Worm (Caenorhabditis elegans) whole organism, L4 larva: ENCODE measurements around the gene rgs-5.

Source experiments
- D1046.2 ChIP-seq: fragments of 200-800 bp; sonication (Bioruptor generic); IDR thresholded peaks from 2 replicates; pipeline ENCODE4 v1.3.6; 2022; ENCODE audit warnings: missing genetic modification characterization, missing compliant biosample characterization
- F26F4.8 ChIP-seq: fragments of 200-800 bp; sonication (Bioruptor generic); conservative IDR thresholded peaks from 2 replicates; pipeline ENCODE4 v1.3.6; 2022; ENCODE audit warnings: missing genetic modification characterization, missing compliant biosample characterization
- F37D6.2 ChIP-seq: sonication (generic microtip); optimal IDR thresholded peaks from 2 replicates; lab custom pipeline; 2016; ENCODE audit warnings: mild to moderate bottlenecking, missing genetic modification characterization, missing compliant biosample characterization
- F44E2.7 ChIP-seq: fragments of 200-800 bp; sonication (Bioruptor generic); IDR thresholded peaks from 2 replicates; pipeline ENCODE4 v2.1.2; 2022; ENCODE audit warnings: missing genetic modification characterization, missing compliant biosample characterization
- F49E8.2 ChIP-seq: sonication (generic microtip); optimal IDR thresholded peaks from 2 replicates; lab custom pipeline; 2016; ENCODE audit warnings: missing compliant biosample characterization, mild to moderate bottlenecking, missing genetic modification characterization, borderline replicate concordance
- T26A8.4 ChIP-seq: fragments of 200-800 bp; sonication (Bioruptor generic); IDR thresholded peaks from 2 replicates; pipeline ENCODE4 v1.3.6; 2022; ENCODE audit warnings: missing genetic modification characterization, missing compliant biosample characterization
- Y5F2A.4 ChIP-seq: fragments of 200-800 bp; sonication (Bioruptor generic); optimal IDR thresholded peaks from 2 replicates; lab custom pipeline; 2018; ENCODE audit warnings: mild to moderate bottlenecking, missing genetic modification characterization, missing compliant biosample characterization
- Y75B8A.6 ChIP-seq: fragments of 200-800 bp; sonication (Bioruptor generic); IDR thresholded peaks from 2 replicates; pipeline ENCODE4 v1.3.6; 2022; ENCODE audit warnings: missing genetic modification reagents, missing genetic modification characterization, missing compliant biosample characterization
- ZK337.2 ChIP-seq: fragments of 200-800 bp; sonication (Bioruptor generic); IDR thresholded peaks from 2 replicates; pipeline ENCODE4 v1.3.6; 2022; ENCODE audit warnings: missing genetic modification reagents, missing genetic modification characterization, missing compliant biosample characterization
- ZK546.5 ChIP-seq, 2 experiments: sonication (generic microtip); optimal IDR thresholded peaks; 2 replicates each; lab custom pipeline; 2017; ENCODE audit warnings: missing biosample characterization in 2 of 2, missing genetic modification characterization in 2 of 2
- ama-1 ChIP-seq: fragments of 150-350 bp; optimal IDR thresholded peaks from 2 replicates; lab custom pipeline; 2014; ENCODE audit warnings: inconsistent platforms, mixed read lengths
- ceh-28 ChIP-seq: fragments of 150-350 bp; optimal IDR thresholded peaks from 2 replicates; lab custom pipeline; 2014; ENCODE audit warnings: missing biosample characterization, missing genetic modification reagents, missing genetic modification characterization
- ceh-44 ChIP-seq: fragments of 200-800 bp; sonication (Bioruptor generic); IDR thresholded peaks from 2 replicates; pipeline ENCODE4 v1.3.6; 2022; ENCODE audit warnings: missing genetic modification reagents, missing genetic modification characterization, missing compliant biosample characterization
- ces-1 ChIP-seq: fragments of 150-350 bp; sonication (generic microtip); optimal IDR thresholded peaks from 4 replicates; lab custom pipeline; 2014; ENCODE audit warnings: missing biosample characterization, missing genetic modification reagents, missing genetic modification characterization
- daf-16 ChIP-seq, 3 experiments: sonication (generic microtip); optimal IDR thresholded peaks; 2 replicates each; lab custom pipeline; 2016 to 2017; ENCODE audit warnings: missing genetic modification characterization in 3 of 3, missing genetic modification reagents in 3 of 3, mild to moderate bottlenecking in 2 of 3, missing compliant biosample characterization in 2 of 3, missing biosample characterization in 1 of 3, moderate library complexity in 1 of 3
- daf-19 ChIP-seq: fragments of 200-800 bp; sonication (Bioruptor generic); conservative IDR thresholded peaks from 2 replicates; pipeline ENCODE4 v1.3.6; 2022; ENCODE audit warnings: missing genetic modification characterization, missing compliant biosample characterization
- daf-8 ChIP-seq: fragments of 200-800 bp; sonication (Bioruptor generic); IDR thresholded peaks from 2 replicates; pipeline ENCODE4 v1.3.6; 2022; ENCODE audit warnings: missing genetic modification characterization, missing compliant biosample characterization
- duxl-1 ChIP-seq: sonication (generic microtip); optimal IDR thresholded peaks from 2 replicates; lab custom pipeline; 2016; ENCODE audit warnings: mild to moderate bottlenecking, missing genetic modification characterization, moderate library complexity, missing compliant biosample characterization; ENCODE audit not compliant: poor library complexity
- fkh-10 ChIP-seq: fragments of 150-350 bp; optimal IDR thresholded peaks from 2 replicates; lab custom pipeline; 2014; ENCODE audit warnings: missing biosample characterization, missing genetic modification reagents, missing genetic modification characterization
- fos-1 ChIP-seq: fragments of 150-350 bp; optimal IDR thresholded peaks from 2 replicates; lab custom pipeline; 2014; ENCODE audit warnings: missing biosample characterization, missing genetic modification characterization
- hif-1 ChIP-seq, 2 experiments: sonication (generic microtip); optimal IDR thresholded peaks; 2 replicates each; lab custom pipeline; 2016 to 2017; ENCODE audit warnings: missing compliant biosample characterization in 2 of 2, missing genetic modification characterization in 2 of 2, missing genetic modification reagents in 2 of 2, missing genotype in 2 of 2, mild to moderate bottlenecking in 1 of 2
- hmg-1.1 ChIP-seq: fragments of 200-800 bp; sonication (Bioruptor generic); IDR thresholded peaks from 2 replicates; pipeline ENCODE4 v1.3.6; 2022; ENCODE audit warnings: missing genetic modification reagents, missing genetic modification characterization, missing compliant biosample characterization
- jun-1 ChIP-seq: fragments of 150-350 bp; optimal IDR thresholded peaks from 2 replicates; lab custom pipeline; 2014; ENCODE audit warnings: missing biosample characterization, missing genetic modification reagents, missing genetic modification characterization
- lin-1 ChIP-seq: fragments of 200-800 bp; sonication (Bioruptor generic); IDR thresholded peaks from 2 replicates; pipeline ENCODE4 v1.3.6; 2022; ENCODE audit warnings: missing genetic modification reagents, missing genetic modification characterization, missing compliant biosample characterization
- lsy-2 ChIP-seq, 2 experiments: fragments of 150-350 bp in 1 of 2; sonication (generic microtip) in 1 of 2; optimal IDR thresholded peaks; 2 replicates each; lab custom pipeline; 2014 to 2017; ENCODE audit warnings: missing biosample characterization in 2 of 2, missing genetic modification characterization in 2 of 2
- mxl-2 ChIP-seq: fragments of 200-800 bp; sonication (Bioruptor generic); conservative IDR thresholded peaks from 2 replicates; pipeline ENCODE4 v1.3.6; 2022; ENCODE audit warnings: missing genetic modification reagents, missing genetic modification characterization, missing compliant biosample characterization
- nhr-102 ChIP-seq: sonication (generic microtip); optimal IDR thresholded peaks from 2 replicates; lab custom pipeline; 2016; ENCODE audit warnings: mild to moderate bottlenecking, missing genetic modification characterization, moderate library complexity, missing compliant biosample characterization
- nhr-237 ChIP-seq: sonication (generic microtip); optimal IDR thresholded peaks from 2 replicates; lab custom pipeline; 2017; ENCODE audit warnings: missing biosample characterization, missing genetic modification characterization
- nhr-25 ChIP-seq: sonication (generic microtip); optimal IDR thresholded peaks from 2 replicates; lab custom pipeline; 2017; ENCODE audit warnings: missing genetic modification characterization, mild to moderate bottlenecking, missing compliant biosample characterization, antibody characterized with exemption, moderate library complexity, borderline replicate concordance; ENCODE audit not compliant: insufficient read depth
- nhr-41 ChIP-seq: fragments of 200-800 bp; sonication (Bioruptor generic); IDR thresholded peaks from 2 replicates; pipeline ENCODE4 v1.3.6; 2022; ENCODE audit warnings: missing genetic modification reagents, missing genetic modification characterization, missing compliant biosample characterization
- nhr-42 ChIP-seq: fragments of 200-800 bp; sonication (Bioruptor generic); IDR thresholded peaks from 2 replicates; pipeline ENCODE4 v1.3.6; 2022; ENCODE audit warnings: missing genetic modification characterization, missing compliant biosample characterization
- nhr-48 ChIP-seq: sonication (generic microtip); optimal IDR thresholded peaks from 2 replicates; lab custom pipeline; 2016; ENCODE audit warnings: mild to moderate bottlenecking, missing genetic modification characterization, missing compliant biosample characterization
- nhr-77 ChIP-seq: fragments of 150-350 bp; optimal IDR thresholded peaks from 2 replicates; lab custom pipeline; 2014; ENCODE audit warnings: missing biosample characterization, missing genetic modification characterization
- pha-4 ChIP-seq, 2 experiments: fragments of 150-350 bp in 1 of 2; fragments of 200-800 bp in 1 of 2; sonication (Bioruptor generic) in 1 of 2; IDR thresholded peaks in 1 of 2; optimal IDR thresholded peaks in 1 of 2; 2 replicates each; pipeline versions ENCODE4 v1.3.6 to Lab custom; 2014 to 2022; ENCODE audit warnings: missing genetic modification characterization in 2 of 2, missing genetic modification reagents in 2 of 2, missing biosample characterization in 1 of 2, missing compliant biosample characterization in 1 of 2
- pqm-1 ChIP-seq: sonication (generic microtip); optimal IDR thresholded peaks from 2 replicates; lab custom pipeline; 2017; ENCODE audit warnings: missing biosample characterization, missing genetic modification characterization
- skn-1 ChIP-seq: fragments of 150-350 bp; optimal IDR thresholded peaks from 2 replicates; lab custom pipeline; 2014; ENCODE audit warnings: missing biosample characterization, missing genetic modification characterization
- spr-3 ChIP-seq: fragments of 200-800 bp; sonication (Bioruptor generic); optimal IDR thresholded peaks from 2 replicates; lab custom pipeline; 2018; ENCODE audit warnings: mild to moderate bottlenecking, missing genetic modification characterization, missing compliant biosample characterization
- unc-39 ChIP-seq: sonication (generic microtip); optimal IDR thresholded peaks from 2 replicates; lab custom pipeline; 2017; ENCODE audit warnings: missing biosample characterization, missing genetic modification characterization
- unc-62 ChIP-seq, 3 experiments: fragments of 150-350 bp in 1 of 3; sonication (generic microtip); optimal IDR thresholded peaks in 2 of 3; peaks in 1 of 3; 1 replicate in 1 of 3; 2 replicates in 2 of 3; lab custom pipeline; 2014 to 2017; ENCODE audit warnings: missing biosample characterization in 3 of 3, missing genetic modification characterization in 3 of 3, missing genetic modification reagents in 3 of 3, missing genotype in 1 of 3
- zag-1 ChIP-seq: fragments of 150-350 bp; optimal IDR thresholded peaks from 2 replicates; lab custom pipeline; 2014; ENCODE audit warnings: missing biosample characterization, missing genetic modification characterization
- zfp-3 ChIP-seq: fragments of 200-800 bp; sonication (Bioruptor generic); conservative IDR thresholded peaks from 2 replicates; pipeline ENCODE4 v1.3.6; 2022; ENCODE audit warnings: missing genetic modification reagents, missing genetic modification characterization, missing compliant biosample characterization
- zip-2 ChIP-seq: fragments of 150-350 bp; optimal IDR thresholded peaks from 2 replicates; lab custom pipeline; 2014; ENCODE audit warnings: missing biosample characterization, missing genetic modification characterization

rgs-5 gene

DNA sequence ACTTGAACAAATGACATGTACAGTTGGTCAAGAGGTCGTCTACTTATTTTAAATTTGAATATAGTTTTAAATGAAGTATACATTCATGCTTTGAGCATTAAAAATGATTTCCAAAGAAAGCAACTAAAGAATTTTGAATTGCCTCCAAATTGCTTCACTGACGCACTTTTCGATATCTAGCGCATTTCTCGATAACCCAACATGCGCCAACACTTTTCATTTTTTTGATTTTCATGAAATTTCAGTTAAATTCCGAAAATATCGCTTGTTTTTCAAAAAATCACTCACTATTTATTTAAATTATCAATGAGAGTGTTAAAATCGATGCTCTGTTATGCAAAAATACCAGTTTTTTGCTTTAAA, 21.5 kb downstream of the rgs-5 start (continued):
- TF ChIP-seq nhr-77, result no peak
- no peak for TF ChIP-seq zag-1 (tag; lab: Kevin White, UChicago)
- no peak for TF ChIP-seq daf-8
- no peak for TF ChIP-seq zfp-3 (GFP tag; lab: Robert Waterston, UW)
- no peak for TF ChIP-seq mxl-2 (GFP tag; lab: Robert Waterston, UW)
- no peak for TF ChIP-seq daf-16 (GFP tag; optimal IDR thresholded peaks at IDR 0.05; lab: Kevin White, UChicago)
- no peak for TF ChIP-seq daf-16 (tag; optimal IDR thresholded peaks at IDR 0.05; lab: Kevin White, UChicago)
- TF ChIP-seq ceh-28 (tag; lab: Kevin White, UChicago), result no peak
- no peak for TF ChIP-seq F44E2.7 (GFP tag; lab: Robert Waterston, UW)
- no peak for TF ChIP-seq ceh-44 (GFP tag; lab: Robert Waterston, UW)
- TF ChIP-seq spr-3 (GFP tag; lab: Kevin White, UChicago), result no peak
- no peak for TF ChIP-seq hmg-1.1 (GFP tag; lab: Robert Waterston, UW)
- no peak for TF ChIP-seq Y75B8A.6 (GFP tag; lab: Robert Waterston, UW)
- no peak for TF ChIP-seq lin-1
- no peak for TF ChIP-seq fkh-10 (GFP tag; lab: Kevin White, UChicago)
- TF ChIP-seq skn-1 (tag; lab: Kevin White, UChicago), result no peak
- no peak for TF ChIP-seq T26A8.4 (GFP tag; lab: Robert Waterston, UW)
- TF ChIP-seq, all 104 proteins: peak for 5

DNA sequence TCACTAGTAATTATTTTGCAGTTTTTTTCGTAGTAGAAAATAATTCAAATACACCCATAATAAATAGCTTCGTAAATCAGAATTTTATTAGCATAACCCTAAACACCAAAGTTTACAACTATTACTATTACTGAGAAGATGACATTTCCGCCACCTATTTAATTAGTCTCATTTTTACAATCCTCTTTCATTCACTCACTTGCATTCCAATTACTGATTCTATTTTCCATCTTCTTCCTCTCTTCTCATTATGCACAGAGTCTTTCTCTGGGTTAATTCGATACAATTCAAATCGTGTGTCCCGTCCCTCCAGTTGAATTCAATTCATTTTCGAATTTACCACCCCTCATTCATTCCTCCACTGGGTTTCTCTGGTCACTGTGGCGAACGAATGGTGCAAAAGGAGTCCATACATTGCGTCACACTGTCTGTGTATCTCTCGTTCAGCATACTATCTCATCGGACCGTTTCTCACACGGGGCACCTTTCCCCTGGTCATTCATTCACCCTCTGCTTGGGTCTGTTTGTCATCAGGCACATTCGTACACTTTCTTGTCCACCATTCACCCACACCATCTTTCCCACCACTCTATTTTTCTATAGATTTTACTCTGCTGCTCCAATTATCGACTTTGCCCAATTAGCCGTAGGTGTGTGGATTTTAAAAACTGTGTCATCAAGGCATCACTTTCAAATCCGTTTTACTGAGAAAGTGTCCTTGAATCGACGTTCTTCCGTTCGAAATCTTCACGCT, 22.1 kb downstream of the rgs-5 start:
- TF ChIP-seq nhr-237 (tag; lab: Kevin White, UChicago) (no peak), zip-2 (tag; lab: Kevin White, UChicago) (no peak), daf-19 (GFP tag; lab: Robert Waterston, UW) (no peak), lsy-2 (tag; optimal IDR thresholded peaks at IDR 0.05; lab: Kevin White, UChicago) (no peak), pha-4 (GFP tag; IDR thresholded peaks at IDR 0.05; lab: Robert Waterston, UW) (no peak), pha-4 (tag; optimal IDR thresholded peaks at IDR 0.05; lab: Kevin White, UChicago) (no peak), unc-62 (GFP tag; optimal IDR thresholded peaks at IDR 0.05 in 1 of 2; lab: Kevin White, UChicago) (peak in 1 of 2 experiments; percentile 65), unc-62 (tag; optimal IDR thresholded peaks at IDR 0.05; lab: Kevin White, UChicago) (no peak)
- TF ChIP-seq, all 104 proteins: peak for 1

DNA sequence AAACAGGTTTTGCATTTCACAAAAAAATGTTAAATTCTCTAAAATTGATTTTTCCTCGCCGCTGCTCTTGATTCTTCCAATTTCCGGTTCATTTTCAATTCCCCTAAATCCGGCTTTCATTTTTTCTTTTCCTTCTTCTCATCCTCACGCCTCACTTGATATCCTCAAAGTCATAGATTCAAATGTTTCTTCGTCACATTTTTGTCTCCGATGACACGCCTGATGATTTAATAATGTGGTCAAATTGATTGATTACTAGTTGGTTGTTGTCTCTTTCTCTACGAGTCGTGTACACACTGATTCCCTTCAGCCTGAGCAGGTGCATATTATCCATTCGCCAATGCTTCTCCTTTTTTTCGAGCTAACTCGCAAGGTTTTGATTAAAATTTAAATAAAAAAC, 23.1 kb downstream of the rgs-5 start:
- TF ChIP-seq unc-62 (GFP tag; optimal IDR thresholded peaks at IDR 0.05 in 1 of 2; lab: Kevin White, UChicago), result peak in 1 of 2 experiments; percentile 50
- no peak for TF ChIP-seq unc-62 (tag; optimal IDR thresholded peaks at IDR 0.05; lab: Kevin White, UChicago)
- TF ChIP-seq mxl-2 (GFP tag; lab: Robert Waterston, UW), result no peak
- TF ChIP-seq, all 104 proteins: peak for 1

DNA sequence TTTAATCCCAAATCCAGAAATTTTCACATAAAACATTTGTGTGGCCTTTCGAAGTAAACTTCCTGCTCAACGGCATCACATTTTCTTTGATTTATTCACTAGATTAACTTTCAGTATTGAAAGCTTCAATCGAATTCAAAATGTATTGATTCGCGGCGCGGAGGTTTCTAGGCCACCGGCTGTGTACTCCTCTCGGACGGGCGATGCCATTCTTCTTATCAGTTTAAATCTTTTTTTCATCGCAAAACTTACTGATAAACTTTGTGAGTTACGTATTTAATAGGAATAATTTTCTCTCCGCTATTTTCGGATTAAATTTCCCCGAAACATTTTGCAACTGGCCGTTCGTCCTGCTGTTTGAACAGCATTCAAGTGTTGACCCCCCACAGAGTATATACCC, 23.5 kb downstream of the rgs-5 start:
- TF ChIP-seq jun-1 (tag; lab: Kevin White, UChicago) (no peak), D1046.2 (GFP tag; lab: Robert Waterston, UW) (no peak), Y5F2A.4 (no peak), nhr-102 (tag; lab: Kevin White, UChicago) (peak; percentile 67), hif-1 (tag; optimal IDR thresholded peaks at IDR 0.05; lab: Kevin White, UChicago) (peak in 1 of 2 experiments; percentile 88), fos-1 (tag; lab: Kevin White, UChicago) (no peak), nhr-42 (GFP tag; lab: Robert Waterston, UW) (no peak), F37D6.2 (tag; lab: Kevin White, UChicago) (no peak), ZK546.5 (tag; optimal IDR thresholded peaks at IDR 0.05; lab: Kevin White, UChicago) (no peak), F49E8.2 (tag; lab: Kevin White, UChicago) (no peak), ZK337.2 (peak; percentile 89), nhr-48 (peak; percentile 63), T26A8.4 (GFP tag; lab: Robert Waterston, UW) (peak; percentile 66), nhr-41 (GFP tag; lab: Robert Waterston, UW) (no peak), duxl-1 (tag; lab: Kevin White, UChicago) (peak; percentile 82), F26F4.8 (GFP tag; lab: Robert Waterston, UW) (no peak), lsy-2 (tag; optimal IDR thresholded peaks at IDR 0.05; lab: Kevin White, UChicago) (peak in 1 of 2 experiments; percentile 81), unc-39 (tag; lab: Kevin White, UChicago) (no peak), ces-1 (GFP tag; lab: Kevin White, UChicago) (no peak), pqm-1 (tag; lab: Kevin White, UChicago) (peak; percentile 59), nhr-25 (tag; lab: Kevin White, UChicago) (no peak), mxl-2 (GFP tag; lab: Robert Waterston, UW) (no peak), ama-1 (lab: Kevin White, UChicago) (no peak)
